Worm (Caenorhabditis elegans) whole organism, late embryonic: ENCODE data around the gene ins-14.

ENCODE experiments used
- K02D7.2 ChIP-seq: sonication (generic microtip); optimal IDR thresholded peaks from 2 replicates; lab custom pipeline; 2017; ENCODE audit warnings: mild to moderate bottlenecking, missing genetic modification characterization, missing compliant biosample characterization
- ahr-1 ChIP-seq: sonication (generic microtip); optimal IDR thresholded peaks from 2 replicates; lab custom pipeline; 2016; ENCODE audit warnings: missing genetic modification characterization, missing compliant biosample characterization
- ceh-19 ChIP-seq: fragments of 200-800 bp; sonication (Bioruptor generic); optimal IDR thresholded peaks from 2 replicates; lab custom pipeline; 2018; ENCODE audit warnings: mild to moderate bottlenecking, missing genetic modification characterization, missing compliant biosample characterization
- ceh-2 ChIP-seq: sonication (generic microtip); optimal IDR thresholded peaks from 2 replicates; lab custom pipeline; 2016; ENCODE audit warnings: missing genotype, missing genetic modification characterization, missing compliant biosample characterization
- ceh-22 ChIP-seq: sonication (generic microtip); optimal IDR thresholded peaks from 2 replicates; lab custom pipeline; 2017; ENCODE audit warnings: missing biosample characterization, missing genetic modification characterization
- ceh-24 ChIP-seq: sonication (generic microtip); optimal IDR thresholded peaks from 2 replicates; lab custom pipeline; 2016; ENCODE audit warnings: mild to moderate bottlenecking, missing genetic modification characterization, missing compliant biosample characterization
- ceh-45 ChIP-seq: fragments of 200-800 bp; sonication (Bioruptor generic); IDR thresholded peaks from 2 replicates; pipeline ENCODE4 v1.3.6; 2022; ENCODE audit warnings: missing genetic modification reagents, missing genetic modification characterization, missing compliant biosample characterization
- ceh-6 ChIP-seq: fragments of 200-800 bp; sonication (Bioruptor generic); optimal IDR thresholded peaks from 2 replicates; lab custom pipeline; 2018; ENCODE audit warnings: mild to moderate bottlenecking, missing genetic modification characterization, missing compliant biosample characterization
- che-1 ChIP-seq: sonication (generic microtip); optimal IDR thresholded peaks from 2 replicates; lab custom pipeline; 2016; ENCODE audit warnings: mild to moderate bottlenecking, missing genetic modification characterization, missing compliant biosample characterization
- dmd-4 ChIP-seq: sonication (generic microtip); optimal IDR thresholded peaks from 2 replicates; lab custom pipeline; 2016; ENCODE audit warnings: borderline replicate concordance, missing genetic modification characterization, missing compliant biosample characterization
- elt-2 ChIP-seq: sonication (generic microtip); optimal IDR thresholded peaks from 2 replicates; lab custom pipeline; 2016; ENCODE audit warnings: missing genetic modification reagents, missing genetic modification characterization, missing compliant biosample characterization
- eyg-1 ChIP-seq: sonication (generic microtip); optimal IDR thresholded peaks from 2 replicates; lab custom pipeline; 2016; ENCODE audit warnings: missing genotype, missing genetic modification characterization, missing compliant biosample characterization
- gmeb-2 ChIP-seq: sonication (generic microtip); optimal IDR thresholded peaks from 2 replicates; lab custom pipeline; 2016; ENCODE audit warnings: missing genetic modification characterization, inconsistent platforms, missing compliant biosample characterization
- hlh-13 ChIP-seq: fragments of 200-800 bp; sonication (Bioruptor generic); optimal IDR thresholded peaks from 2 replicates; lab custom pipeline; 2018; ENCODE audit warnings: mild to moderate bottlenecking, missing genetic modification characterization, missing compliant biosample characterization
- lin-11 ChIP-seq: fragments of 200-800 bp; sonication (Bioruptor generic); optimal IDR thresholded peaks from 2 replicates; lab custom pipeline; 2018; ENCODE audit warnings: mild to moderate bottlenecking, missing genetic modification characterization, missing compliant biosample characterization
- madf-2 ChIP-seq: sonication (generic microtip); optimal IDR thresholded peaks from 2 replicates; lab custom pipeline; 2017; ENCODE audit warnings: missing genetic modification characterization, missing compliant biosample characterization
- mec-3 ChIP-seq: sonication (generic microtip); optimal IDR thresholded peaks from 2 replicates; lab custom pipeline; 2016; ENCODE audit warnings: borderline replicate concordance, missing genetic modification characterization, missing compliant biosample characterization
- nfya-1 ChIP-seq: sonication (generic microtip); optimal IDR thresholded peaks from 2 replicates; lab custom pipeline; 2017; ENCODE audit warnings: missing genetic modification characterization, mild to moderate bottlenecking, missing compliant biosample characterization, antibody characterized with exemption, moderate library complexity
- nhr-232 ChIP-seq: sonication (generic microtip); optimal IDR thresholded peaks from 2 replicates; lab custom pipeline; 2016; ENCODE audit warnings: missing genetic modification characterization, missing compliant biosample characterization
- npax-4 ChIP-seq: sonication (generic microtip); optimal IDR thresholded peaks from 2 replicates; lab custom pipeline; 2016; ENCODE audit warnings: missing genetic modification characterization, missing compliant biosample characterization
- odd-2 ChIP-seq: sonication (generic microtip); optimal IDR thresholded peaks from 2 replicates; lab custom pipeline; 2017; ENCODE audit warnings: antibody characterized with exemption, mild to moderate bottlenecking, missing genetic modification characterization, missing compliant biosample characterization
- pat-9 ChIP-seq: fragments of 200-800 bp; sonication (Bioruptor generic); optimal IDR thresholded peaks from 2 replicates; lab custom pipeline; 2018; ENCODE audit warnings: mild to moderate bottlenecking, missing genetic modification characterization, moderate library complexity, missing compliant biosample characterization
- pax-1 ChIP-seq: fragments of 150-350 bp; optimal IDR thresholded peaks from 2 replicates; lab custom pipeline; 2014; ENCODE audit warnings: missing biosample characterization, missing genetic modification characterization
- pha-2 ChIP-seq: sonication (generic microtip); optimal IDR thresholded peaks from 2 replicates; lab custom pipeline; 2017; ENCODE audit warnings: mild to moderate bottlenecking, missing genetic modification characterization, missing compliant biosample characterization
- pha-4 ChIP-seq: fragments of 150-350 bp; optimal IDR thresholded peaks from 2 replicates; lab custom pipeline; 2018; ENCODE audit warnings: missing biosample characterization, missing genetic modification reagents, missing genetic modification characterization
- pqm-1 ChIP-seq: sonication (generic microtip); optimal IDR thresholded peaks from 2 replicates; lab custom pipeline; 2016; ENCODE audit warnings: missing genetic modification characterization, missing compliant biosample characterization
- pros-1 ChIP-seq: fragments of 150-350 bp; optimal IDR thresholded peaks from 2 replicates; lab custom pipeline; 2014; ENCODE audit warnings: missing biosample characterization, missing genetic modification reagents, missing genetic modification characterization
- ref-2 ChIP-seq: sonication (generic microtip); optimal IDR thresholded peaks from 2 replicates; lab custom pipeline; 2016; ENCODE audit warnings: missing genetic modification characterization, missing compliant biosample characterization
- sox-4 ChIP-seq: sonication (generic microtip); optimal IDR thresholded peaks from 2 replicates; lab custom pipeline; 2017; ENCODE audit warnings: mild to moderate bottlenecking, missing genetic modification characterization, inconsistent platforms, missing compliant biosample characterization
- syd-9 ChIP-seq: sonication (generic microtip); optimal IDR thresholded peaks from 2 replicates; lab custom pipeline; 2016; ENCODE audit warnings: mild to moderate bottlenecking, missing genetic modification characterization, moderate library complexity, missing compliant biosample characterization
- tbx-7 ChIP-seq: sonication (generic microtip); optimal IDR thresholded peaks from 2 replicates; lab custom pipeline; 2016; ENCODE audit warnings: missing genotype, missing genetic modification characterization, missing compliant biosample characterization
- ttx-3 ChIP-seq: sonication (generic microtip); optimal IDR thresholded peaks from 2 replicates; lab custom pipeline; 2016; ENCODE audit warnings: missing genetic modification reagents, missing genetic modification characterization, missing compliant biosample characterization
- unc-3 ChIP-seq, 2 experiments: fragments of 200-800 bp in 1 of 2; sonication (Bioruptor generic) in 1 of 2; sonication (generic microtip) in 1 of 2; conservative IDR thresholded peaks in 1 of 2; optimal IDR thresholded peaks in 1 of 2; 2 replicates each; pipeline versions ENCODE4 v1.3.6 to Lab custom; 2016 to 2022; ENCODE audit warnings: missing compliant biosample characterization in 2 of 2, missing genetic modification characterization in 2 of 2, missing genetic modification reagents in 1 of 2
- unc-86 ChIP-seq: sonication (generic microtip); optimal IDR thresholded peaks from 2 replicates; lab custom pipeline; 2016; ENCODE audit warnings: missing genetic modification characterization, missing compliant biosample characterization
- zip-5 ChIP-seq: sonication (generic microtip); optimal IDR thresholded peaks from 2 replicates; lab custom pipeline; 2016; ENCODE audit warnings: missing genetic modification characterization, missing compliant biosample characterization
- ztf-16 ChIP-seq: sonication (generic microtip); optimal IDR thresholded peaks from 2 replicates; lab custom pipeline; 2017; ENCODE audit warnings: missing genetic modification characterization, missing compliant biosample characterization

The ins-14 gene

DNA sequence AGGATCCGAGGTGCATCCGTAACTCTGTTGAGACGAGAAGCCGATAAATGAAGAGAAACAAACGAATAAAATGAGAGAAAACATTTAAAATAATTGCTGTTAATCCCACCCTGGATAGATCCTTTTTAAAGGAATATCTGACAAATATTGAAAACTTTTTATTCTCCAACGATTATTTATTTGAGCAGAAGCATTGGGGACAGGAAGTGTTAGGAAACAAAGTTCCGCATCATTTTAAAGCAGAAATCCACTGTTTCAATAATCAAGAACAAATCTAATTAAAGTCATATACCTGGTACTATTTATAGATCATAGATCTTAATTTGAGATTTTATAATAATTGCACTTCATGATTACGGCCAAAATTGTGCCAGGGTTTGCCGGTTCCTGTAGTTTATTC lies 5.3 kb upstream of the ins-14 start, which contains the start of gene F41G3.20:
Gene F41G3.20, minus strand, starts transcription at position 101 of the 400 bp plus-strand sequence.
- TF ChIP-seq ceh-19 (GFP tag; lab: Kevin White, UChicago) (no peak), zip-5 (tag; lab: Kevin White, UChicago) (no peak), K02D7.2 (no peak), ztf-16 (no peak), dmd-4 (tag; lab: Kevin White, UChicago) (no peak), ceh-45 (GFP tag; lab: Robert Waterston, UW) (no peak), syd-9 (no peak), pha-4 (no peak), elt-2 (no peak), gmeb-2 (tag; lab: Kevin White, UChicago) (no peak), pat-9 (tag; lab: Kevin White, UChicago) (no peak), sox-4 (tag; lab: Kevin White, UChicago) (no peak), pros-1 (tag; lab: Kevin White, UChicago) (no peak), che-1 (tag; lab: Kevin White, UChicago) (no peak), hlh-13 (GFP tag; lab: Kevin White, UChicago) (no peak), tbx-7 (tag; lab: Kevin White, UChicago) (no peak)

DNA sequence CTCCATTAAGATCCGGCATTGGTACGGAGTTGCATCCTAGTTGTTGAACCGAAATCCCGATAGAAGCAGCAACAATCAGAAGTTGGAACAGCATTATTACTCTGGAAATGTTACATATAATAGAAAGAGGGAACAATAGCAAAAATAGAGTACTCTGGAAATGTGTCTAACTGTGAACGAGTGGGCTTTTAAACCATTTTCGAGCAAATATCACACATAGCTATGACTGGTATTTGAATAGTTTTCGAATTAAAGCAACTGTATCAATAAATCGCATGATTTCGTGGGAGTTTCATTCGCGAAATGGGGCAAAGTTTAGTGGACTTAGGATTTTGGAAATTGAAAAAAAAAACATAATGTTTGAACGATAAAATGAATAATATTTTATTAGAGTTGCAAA lies 3.8 kb upstream of the ins-14 start, which contains the start of gene F41G3.10:
Gene F41G3.10, minus strand, starts transcription at position 101 of the 400 bp plus-strand sequence.
- TF ChIP-seq ztf-16 (no peak), ceh-2 (tag; lab: Kevin White, UChicago) (no peak), pha-2 (tag; lab: Kevin White, UChicago) (no peak)

DNA sequence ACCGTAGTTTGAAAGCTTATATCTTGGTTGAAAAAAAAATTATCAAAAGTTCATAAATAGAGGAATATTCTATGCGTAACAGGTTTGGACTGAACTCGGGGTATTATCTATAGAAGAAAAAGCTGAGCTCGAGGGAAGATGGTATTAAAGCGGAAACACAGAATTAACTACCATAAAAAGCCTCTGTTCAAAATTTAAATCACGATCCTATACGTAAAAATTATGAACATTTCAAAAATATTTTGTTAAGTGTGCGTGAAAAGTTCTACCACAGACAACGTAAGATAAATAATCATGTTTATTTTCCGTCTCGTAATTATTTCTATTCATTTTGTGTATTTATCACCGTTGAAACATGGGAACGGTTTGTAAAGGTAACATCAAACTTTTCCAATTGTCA lies 790 bp upstream of the ins-14 start, which contains the start of gene F41G3.5:
Gene F41G3.5, plus strand, starts transcription at position 301 of the 400 bp plus-strand sequence.
- TF ChIP-seq pqm-1 (tag; lab: Kevin White, UChicago), result no peak
- TF ChIP-seq unc-3 (GFP tag; conservative IDR thresholded peaks at IDR 0.05; lab: Robert Waterston, UW), result no peak
- no peak for TF ChIP-seq unc-3 (tag; optimal IDR thresholded peaks at IDR 0.05; lab: Kevin White, UChicago)
- no peak for TF ChIP-seq ceh-24
- no peak for TF ChIP-seq eyg-1
- no peak for TF ChIP-seq madf-2 (tag; lab: Kevin White, UChicago)
- no peak for TF ChIP-seq pros-1 (tag; lab: Kevin White, UChicago)
- no peak for TF ChIP-seq ceh-22
- no peak for TF ChIP-seq lin-11
- no peak for TF ChIP-seq unc-86 (tag; lab: Kevin White, UChicago)
- TF ChIP-seq odd-2 (tag; lab: Kevin White, UChicago), result no peak
- TF ChIP-seq npax-4 (tag; lab: Kevin White, UChicago), result no peak
- TF ChIP-seq K02D7.2, result no peak

DNA sequence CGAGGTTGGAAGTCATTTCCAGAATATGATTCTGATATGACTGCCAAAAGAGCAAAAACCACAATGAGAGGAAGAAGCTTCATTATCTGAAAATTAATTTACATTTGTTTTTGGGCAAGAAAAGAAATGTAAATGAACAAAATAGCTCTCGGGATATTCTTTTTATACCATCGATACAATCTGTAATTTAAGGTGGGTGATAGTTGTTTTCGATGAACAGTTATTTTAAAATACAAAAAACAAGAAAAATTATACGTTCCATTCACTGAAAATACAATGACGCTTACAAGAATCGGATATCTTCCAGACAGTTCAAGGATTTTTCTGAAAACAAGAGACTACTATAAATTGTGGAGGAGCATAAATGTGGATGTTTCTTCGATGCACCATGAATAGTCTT lies 966 bp downstream of the ins-14 start, which contains the start of gene ins-15:
Gene ins-15, minus strand, starts transcription at position 101 of the 400 bp plus-strand sequence.
- TF ChIP-seq ceh-19 (GFP tag; lab: Kevin White, UChicago) (no peak), hlh-13 (GFP tag; lab: Kevin White, UChicago) (no peak), ahr-1 (tag; lab: Kevin White, UChicago) (no peak), pat-9 (tag; lab: Kevin White, UChicago) (no peak), lin-11 (no peak), nhr-232 (tag; lab: Kevin White, UChicago) (no peak), ttx-3 (no peak), ref-2 (no peak), mec-3 (tag; lab: Kevin White, UChicago) (no peak), ceh-6 (no peak), madf-2 (tag; lab: Kevin White, UChicago) (no peak), dmd-4 (tag; lab: Kevin White, UChicago) (no peak)

DNA sequence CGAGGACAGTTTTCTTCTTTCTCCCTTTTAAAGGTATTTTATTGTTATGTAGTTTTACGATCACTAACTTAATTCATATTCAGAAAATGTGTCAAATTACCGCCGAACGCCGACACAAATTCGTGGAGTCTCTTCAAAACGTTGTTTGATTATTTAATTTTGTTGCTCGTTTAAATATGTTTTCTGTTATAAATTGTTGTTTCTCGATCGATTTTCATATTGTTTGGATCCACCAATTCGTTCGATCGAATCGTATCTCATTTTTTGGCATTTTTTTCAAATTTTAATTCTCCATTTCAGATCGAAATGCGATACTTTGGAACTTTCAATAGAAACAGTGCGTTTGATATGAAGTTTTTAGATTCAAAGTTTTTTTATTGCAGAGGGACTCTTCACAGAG lies 3.0 kb downstream of the ins-14 start, which contains the start of gene F41G3.6:
Gene F41G3.6, plus strand, starts transcription at position 301 of the 400 bp plus-strand sequence.
- TF ChIP-seq pax-1 (tag; lab: Kevin White, UChicago), result no peak
- no peak for TF ChIP-seq nfya-1 (tag; lab: Kevin White, UChicago)
